Fruit fly (Drosophila melanogaster): ENCODE data around the gene ssp3.

The ssp3 gene

DNA sequence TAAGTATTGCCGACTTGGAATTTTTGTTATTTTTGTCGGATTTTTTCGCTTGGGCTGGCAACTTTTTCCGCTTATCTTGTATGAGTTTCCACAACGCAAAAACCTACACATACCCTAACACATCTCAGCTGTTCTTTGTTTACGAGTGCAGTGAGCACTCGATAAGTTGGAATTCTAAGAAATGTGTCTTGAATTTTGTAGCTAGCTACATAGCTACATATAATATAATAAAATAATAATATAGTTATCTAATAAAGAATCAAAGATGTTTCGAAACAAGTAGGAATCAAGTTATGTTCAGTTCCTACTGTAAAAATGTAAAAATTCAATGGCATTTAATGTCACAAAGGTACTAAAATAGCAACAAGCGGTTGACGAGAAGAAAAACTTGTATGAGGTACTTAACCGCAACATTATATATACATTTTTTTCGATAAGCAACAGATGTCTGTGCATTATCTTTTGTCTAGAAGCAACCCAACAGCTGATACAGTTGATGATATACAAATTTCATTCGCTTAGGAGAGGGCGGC, 13.4 kb upstream of the ssp3 start, which contains the start of gene Bhmt:
Bhmt (minus strand) TSS at position 170 of the 533 bp plus-strand sequence.
- TF ChIP-seq pan (optimal IDR thresholded peaks at IDR 0.05) (no peak), usp (GFP tag; optimal IDR thresholded peaks at IDR 0.05) (no peak), EcR (GFP tag; optimal IDR thresholded peaks at IDR 0.05) (no peak), Dll (optimal IDR thresholded peaks at IDR 0.05) (no peak), CG8478 (optimal IDR thresholded peaks at IDR 0.05) (no peak), psq (optimal IDR thresholded peaks at IDR 0.05) (no peak)

DNA sequence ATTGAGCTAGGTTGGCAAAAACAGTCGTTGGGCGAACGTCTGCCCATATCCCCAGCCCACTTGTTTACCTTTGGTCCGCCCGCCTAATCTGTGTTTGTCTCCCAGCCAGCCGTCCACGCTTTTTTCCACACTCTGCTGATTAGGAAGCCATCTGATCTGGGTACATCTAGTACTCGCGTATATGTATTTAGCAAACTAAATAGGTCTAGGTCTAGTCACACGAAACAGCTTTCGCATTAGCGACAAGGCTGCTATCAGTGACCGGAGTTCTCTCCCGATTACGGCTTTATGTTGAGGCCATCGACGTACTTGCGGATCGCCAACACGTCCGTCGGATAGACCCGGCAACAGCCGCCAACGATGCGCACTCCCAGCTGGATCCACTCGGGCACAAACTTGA, 11.9 kb upstream of the ssp3 start:
- TF ChIP-seq pan (optimal IDR thresholded peaks at IDR 0.05) (peak; percentile 7), usp (GFP tag; optimal IDR thresholded peaks at IDR 0.05) (no peak)

DNA sequence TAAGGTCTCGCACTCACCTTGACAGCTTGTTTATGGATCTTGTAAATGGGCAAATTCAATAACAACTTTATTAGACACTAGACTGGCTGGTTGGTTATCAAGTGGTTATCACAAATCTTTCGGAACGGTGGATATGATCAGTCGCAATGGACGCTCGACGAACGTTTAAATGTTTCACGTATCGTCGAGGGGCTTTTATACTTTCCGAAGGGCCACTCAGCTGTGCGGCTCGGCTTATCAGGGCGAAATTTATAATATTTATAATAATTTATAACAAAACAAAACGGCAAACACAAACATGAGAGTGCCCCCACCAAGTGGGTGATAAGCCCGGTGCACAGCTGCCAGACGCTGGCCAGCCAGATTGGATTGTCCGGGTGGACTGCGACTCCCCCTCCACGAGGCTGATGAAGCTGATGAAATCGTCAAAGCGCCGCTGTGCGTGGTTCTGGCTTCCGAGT, 10.5 kb upstream of the ssp3 start, which contains the start of gene CG10621:
CG10621 (minus strand) TSS at position 177 of the 461 bp plus-strand sequence.
- TF ChIP-seq Dll (optimal IDR thresholded peaks at IDR 0.05) (no peak), psq (optimal IDR thresholded peaks at IDR 0.05) (no peak), usp (GFP tag; optimal IDR thresholded peaks at IDR 0.05) (no peak), CG8478 (optimal IDR thresholded peaks at IDR 0.05) (no peak), EcR (GFP tag; optimal IDR thresholded peaks at IDR 0.05) (no peak)

DNA sequence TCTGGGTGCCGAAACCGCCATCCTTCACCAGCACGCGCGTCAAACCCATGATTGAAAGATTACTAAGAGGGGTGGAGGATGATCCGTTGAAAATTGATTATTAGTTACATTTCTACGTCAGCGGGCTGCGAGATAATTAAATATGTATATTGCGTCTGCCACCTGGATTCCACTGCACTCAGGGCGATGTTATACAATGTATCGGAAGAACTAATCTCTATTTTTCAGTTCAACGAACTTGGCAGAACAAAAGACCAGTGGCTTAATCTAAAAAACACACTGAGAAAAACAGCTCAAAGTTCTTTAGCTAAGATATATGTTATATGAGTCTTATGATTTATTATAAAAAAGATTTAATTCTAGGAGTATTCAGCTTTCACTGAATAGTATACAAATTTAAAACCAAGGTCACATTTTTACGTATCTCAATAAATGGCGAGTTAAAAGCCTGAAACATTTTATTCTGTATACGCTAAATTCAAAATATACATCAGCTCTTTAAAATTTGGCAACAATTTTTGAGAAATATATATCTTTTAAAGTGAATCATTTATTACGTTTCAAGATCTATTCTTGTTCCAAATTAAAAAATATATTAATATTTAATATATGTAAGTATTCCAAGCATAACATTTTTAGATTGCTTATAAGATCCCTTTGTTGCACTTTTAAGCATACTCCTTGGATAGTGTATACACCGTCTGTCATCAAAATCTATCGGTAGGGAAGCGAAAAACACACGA, 9.9 kb upstream of the ssp3 start:
- no peak for TF ChIP-seq EcR (GFP tag; optimal IDR thresholded peaks at IDR 0.05)
- TF ChIP-seq CG8478 (optimal IDR thresholded peaks at IDR 0.05), result no peak
- no peak for TF ChIP-seq psq (optimal IDR thresholded peaks at IDR 0.05)
- no peak for TF ChIP-seq usp (GFP tag; optimal IDR thresholded peaks at IDR 0.05)
- TF ChIP-seq pan (optimal IDR thresholded peaks at IDR 0.05), result no peak
- TF ChIP-seq Dll (optimal IDR thresholded peaks at IDR 0.05), result no peak

DNA sequence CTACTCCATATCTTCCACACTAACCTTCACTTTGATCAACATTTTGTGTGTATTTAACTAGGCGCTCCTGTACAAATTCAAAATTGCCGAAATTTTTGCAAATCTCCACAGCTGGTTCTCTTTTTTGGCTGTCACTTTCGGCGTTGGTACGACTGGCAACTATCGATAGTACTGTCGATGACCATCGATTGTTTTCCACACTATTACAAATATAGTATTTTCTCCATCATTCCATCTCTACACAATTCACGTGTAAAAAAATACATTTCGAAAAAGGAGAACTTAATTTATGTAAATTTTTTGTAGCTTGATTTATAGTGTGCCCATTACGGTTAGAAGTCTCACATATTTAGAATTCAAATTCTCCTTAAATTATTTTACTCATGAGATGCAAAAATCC, 7.9 kb upstream of the ssp3 start, which contains the start of gene Nedd8:
Nedd8 (minus strand) TSS at position 164 of the 400 bp plus-strand sequence.
- no peak for TF ChIP-seq usp (GFP tag; optimal IDR thresholded peaks at IDR 0.05)
- no peak for TF ChIP-seq EcR (GFP tag; optimal IDR thresholded peaks at IDR 0.05)
- TF ChIP-seq Dll (optimal IDR thresholded peaks at IDR 0.05), result no peak
- TF ChIP-seq psq (optimal IDR thresholded peaks at IDR 0.05), result no peak
- no peak for TF ChIP-seq CG8478 (optimal IDR thresholded peaks at IDR 0.05)

DNA sequence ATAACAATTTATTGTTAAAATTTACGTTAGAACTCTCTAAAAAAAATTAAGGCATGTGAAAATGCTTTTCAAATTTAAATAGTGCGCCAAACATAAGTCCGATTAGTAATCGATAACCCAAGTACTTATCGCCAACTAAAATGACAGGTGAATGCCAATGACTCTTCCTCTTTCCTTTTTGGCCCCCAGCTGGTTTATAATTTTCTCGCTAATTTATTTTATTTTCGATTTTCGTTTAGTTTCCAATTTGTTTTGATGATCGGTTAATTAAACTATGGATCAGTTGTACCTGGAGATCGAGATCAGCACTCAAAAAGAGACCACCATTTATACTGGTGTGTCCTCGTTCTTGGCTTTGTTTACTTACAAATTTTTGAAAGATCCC, 5.0 kb upstream of the ssp3 start, which contains the start of gene CG10428:
CG10428 (plus strand) TSS at position 161 of the 385 bp plus-strand sequence.
- TF ChIP-seq EcR (GFP tag; optimal IDR thresholded peaks at IDR 0.05) (no peak), Dll (optimal IDR thresholded peaks at IDR 0.05) (no peak), CG8478 (optimal IDR thresholded peaks at IDR 0.05) (no peak), pan (optimal IDR thresholded peaks at IDR 0.05) (no peak)

DNA sequence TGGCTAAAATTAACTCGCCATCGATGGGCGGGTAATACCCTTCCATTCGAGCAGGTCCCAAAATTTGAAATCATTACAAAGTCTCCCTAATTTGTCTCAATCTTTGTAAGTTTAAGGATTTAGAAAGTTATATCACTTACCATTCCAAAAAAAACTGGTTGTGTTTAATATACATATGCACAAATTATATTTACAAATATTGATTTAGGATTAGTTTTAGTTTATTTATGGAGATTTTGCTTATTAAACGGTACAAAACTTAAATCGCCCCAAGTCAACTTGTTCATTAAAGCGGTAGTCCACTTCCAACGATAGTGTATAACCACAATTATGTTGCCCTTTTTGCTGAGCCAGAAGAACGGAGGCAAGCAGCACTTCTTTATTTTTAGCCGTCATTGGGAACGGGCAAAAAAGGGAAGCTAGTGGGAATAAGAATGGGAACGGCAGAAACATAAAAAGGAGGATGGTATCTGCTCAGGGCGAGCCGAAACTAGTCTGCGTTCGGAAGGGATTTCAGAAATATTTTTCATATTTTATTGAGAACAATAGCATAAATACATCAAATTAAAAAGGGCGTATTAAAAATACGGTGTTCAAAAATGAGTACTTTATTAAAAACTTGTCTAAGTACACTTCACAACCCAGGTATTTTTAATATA, 4.4 kb upstream of the ssp3 start:
- TF ChIP-seq psq (optimal IDR thresholded peaks at IDR 0.05), result no peak
- TF ChIP-seq CG8478 (optimal IDR thresholded peaks at IDR 0.05), result no peak
- no peak for TF ChIP-seq pan (optimal IDR thresholded peaks at IDR 0.05)
- TF ChIP-seq usp (GFP tag; optimal IDR thresholded peaks at IDR 0.05), result no peak
- no peak for TF ChIP-seq EcR (GFP tag; optimal IDR thresholded peaks at IDR 0.05)
- TF ChIP-seq Dll (optimal IDR thresholded peaks at IDR 0.05), result no peak

DNA sequence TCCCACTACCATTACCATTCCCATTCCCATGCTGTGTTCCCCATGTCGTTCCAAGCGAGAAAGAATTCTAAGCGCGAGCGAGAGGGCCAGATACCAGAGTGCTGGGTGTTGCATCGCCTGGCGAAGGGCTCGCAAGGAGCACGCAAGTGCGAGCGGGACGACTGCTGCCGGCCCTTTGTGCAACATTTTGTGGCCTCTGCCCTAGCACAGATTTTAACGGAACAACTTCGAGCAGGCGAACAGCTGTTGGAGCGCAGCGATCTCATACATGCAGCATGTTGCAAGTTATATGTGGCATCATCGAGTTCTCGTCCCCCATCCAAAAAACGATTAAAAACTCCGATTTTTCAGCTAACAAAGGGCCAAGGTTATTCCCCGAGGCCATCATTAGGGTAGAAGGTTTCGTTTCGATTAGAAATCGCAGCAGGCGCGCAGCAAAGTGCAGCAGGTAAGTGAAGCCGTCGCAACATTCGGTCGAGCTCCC, 3.8 kb upstream of the ssp3 start:
- no peak for TF ChIP-seq psq (optimal IDR thresholded peaks at IDR 0.05)
- no peak for TF ChIP-seq usp (GFP tag; optimal IDR thresholded peaks at IDR 0.05)
- no peak for TF ChIP-seq pan (optimal IDR thresholded peaks at IDR 0.05)
- no peak for TF ChIP-seq Dll (optimal IDR thresholded peaks at IDR 0.05)
- peak; percentile 22 for TF ChIP-seq CG8478 (optimal IDR thresholded peaks at IDR 0.05)
- peak in 1 of 2 experiments; percentile 78 for TF ChIP-seq EcR (GFP tag; optimal IDR thresholded peaks at IDR 0.05)

DNA sequence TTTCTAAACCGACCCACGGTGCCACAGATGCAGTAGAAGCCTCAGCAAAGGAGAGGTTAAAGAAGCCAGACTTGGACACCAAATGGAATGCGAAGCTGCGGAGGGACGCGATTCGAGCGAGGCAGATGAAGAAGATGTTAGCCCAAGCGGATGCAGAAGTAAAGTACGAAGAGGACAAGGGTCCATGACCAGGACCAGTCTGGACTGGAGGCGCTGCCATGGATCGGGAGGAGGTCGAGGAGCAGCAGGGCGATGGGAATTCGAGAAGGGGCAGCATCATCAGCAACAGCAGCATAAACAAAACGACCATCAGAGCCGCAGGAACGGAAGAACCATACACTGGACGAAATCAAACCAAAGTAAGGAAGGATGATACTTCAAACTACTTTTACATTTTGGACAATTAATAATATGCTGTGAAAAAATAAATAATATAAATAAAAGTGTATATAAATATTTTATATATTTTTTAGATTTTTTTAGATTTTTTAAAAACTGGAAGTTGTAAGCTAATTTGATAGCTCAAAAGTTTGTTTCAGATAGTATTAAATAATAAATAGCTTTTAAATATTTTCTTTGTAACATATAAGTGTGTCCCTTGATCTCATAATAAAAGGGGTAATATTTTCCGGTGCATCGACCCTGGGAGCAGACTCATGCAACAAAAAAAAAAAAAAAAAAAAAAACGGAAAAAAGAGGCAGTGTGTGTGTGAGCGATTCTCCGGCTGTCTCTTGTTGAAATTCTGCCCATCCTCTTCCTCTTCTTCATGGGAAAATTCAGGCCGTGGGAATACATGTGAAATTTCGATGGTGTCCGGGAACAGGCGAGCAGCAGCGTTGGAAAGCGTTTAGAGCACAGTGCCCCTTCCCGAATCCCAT, 3.1 kb upstream of the ssp3 start:
- TF ChIP-seq EcR (GFP tag; optimal IDR thresholded peaks at IDR 0.05) (peak in 1 of 2 experiments; percentile 78), psq (optimal IDR thresholded peaks at IDR 0.05) (no peak), usp (GFP tag; optimal IDR thresholded peaks at IDR 0.05) (no peak), pan (optimal IDR thresholded peaks at IDR 0.05) (no peak), CG8478 (optimal IDR thresholded peaks at IDR 0.05) (no peak), Dll (optimal IDR thresholded peaks at IDR 0.05) (no peak)

DNA sequence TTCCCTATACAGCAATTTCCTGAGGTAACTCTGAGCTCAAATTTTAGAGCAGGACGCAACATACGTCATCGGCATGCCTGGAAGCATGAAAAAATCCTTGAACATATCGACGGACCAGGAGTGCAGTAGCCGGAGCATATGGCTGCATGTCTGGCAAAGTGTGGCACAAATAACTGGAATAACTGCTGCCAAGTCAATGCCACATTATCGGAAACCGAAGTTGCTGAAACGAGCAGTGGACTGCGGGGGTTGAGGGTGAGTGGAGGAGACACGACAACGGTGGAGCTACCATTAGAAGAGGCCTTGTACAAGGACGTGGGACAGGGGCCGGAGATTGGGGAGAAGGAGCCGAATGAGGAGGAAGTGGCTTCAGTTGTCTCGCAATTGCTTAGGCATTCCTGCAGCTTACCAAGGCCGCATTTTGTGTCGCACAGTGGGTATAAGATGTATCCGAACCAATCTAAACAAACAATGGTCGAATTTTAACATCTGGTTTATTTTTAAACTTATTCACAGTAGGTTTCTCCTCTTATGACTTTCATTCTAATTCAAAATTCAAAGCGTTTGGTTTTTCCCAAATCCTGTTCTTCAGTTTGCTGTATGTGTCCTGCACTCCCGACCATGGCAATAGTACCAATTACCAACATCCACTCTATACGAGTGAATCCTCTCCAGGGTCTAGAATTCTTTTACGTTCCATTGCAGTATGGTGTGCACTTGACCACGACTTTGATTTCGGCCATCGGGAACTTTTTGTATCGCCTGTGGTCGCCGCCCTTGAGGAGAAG, 2.2 kb upstream of the ssp3 start, which contains the start of gene CG46304:
CG46304 (plus strand) TSS at position 541 of the 788 bp plus-strand sequence.
- TF ChIP-seq psq (optimal IDR thresholded peaks at IDR 0.05) (no peak), EcR (GFP tag; optimal IDR thresholded peaks at IDR 0.05) (peak in 1 of 2 experiments; percentile 85), CG8478 (optimal IDR thresholded peaks at IDR 0.05) (no peak)

Data from whole organism.